Worm (Caenorhabditis elegans) whole organism, L1 larva: Measurements from ENCODE around the gene ZC155.2.

Experiments used
- C04F5.9 ChIP-seq: sonication (generic microtip); optimal IDR thresholded peaks from 2 replicates; lab custom pipeline; 2016; ENCODE audit warnings: missing genetic modification characterization, missing compliant biosample characterization
- C16A3.4 ChIP-seq: fragments of 150-350 bp; optimal IDR thresholded peaks from 2 replicates; lab custom pipeline; 2014; ENCODE audit warnings: missing biosample characterization, missing genetic modification characterization
- C34B4.2 ChIP-seq: sonication (generic microtip); optimal IDR thresholded peaks from 2 replicates; lab custom pipeline; 2017; ENCODE audit warnings: mild to moderate bottlenecking, missing genetic modification characterization, missing compliant biosample characterization
- F16B12.6 ChIP-seq: fragments of 150-350 bp; optimal IDR thresholded peaks from 2 replicates; lab custom pipeline; 2014; ENCODE audit warnings: missing biosample characterization, missing genetic modification characterization
- blmp-1 ChIP-seq: fragments of 150-350 bp; optimal IDR thresholded peaks from 2 replicates; lab custom pipeline; 2014; ENCODE audit warnings: missing biosample characterization, missing genetic modification characterization
- ceh-82 ChIP-seq, 3 experiments: fragments of 150-350 bp in 1 of 3; sonication (generic microtip) in 2 of 3; optimal IDR thresholded peaks; 2 replicates each; lab custom pipeline; 2014 to 2017; ENCODE audit warnings: missing biosample characterization in 3 of 3, missing genetic modification characterization in 3 of 3
- dpl-1 ChIP-seq, 3 experiments: fragments of 150-350 bp in 2 of 3; sonication (generic microtip) in 1 of 3; optimal IDR thresholded peaks; 2 replicates each; lab custom pipeline; 2014 to 2017; ENCODE audit warnings: missing biosample characterization in 3 of 3, missing genetic modification characterization in 3 of 3, missing genetic modification reagents in 3 of 3
- dsc-1 ChIP-seq: sonication (generic microtip); optimal IDR thresholded peaks from 2 replicates; lab custom pipeline; 2016; ENCODE audit warnings: mild to moderate bottlenecking, missing genetic modification characterization, missing compliant biosample characterization
- efl-1 ChIP-seq, 4 experiments: fragments of 150-350 bp; optimal IDR thresholded peaks in 3 of 4; peaks in 1 of 4; 1 replicate in 1 of 4; 2 replicates in 3 of 4; lab custom pipeline; 2014; ENCODE audit warnings: missing biosample characterization in 2 of 4, missing genetic modification characterization in 2 of 4, missing genetic modification reagents in 2 of 4
- egl-13 ChIP-seq: sonication (generic microtip); optimal IDR thresholded peaks from 2 replicates; lab custom pipeline; 2016; ENCODE audit warnings: missing genotype, missing genetic modification reagents, missing genetic modification characterization, missing compliant biosample characterization
- elt-2 ChIP-seq: sonication (generic microtip); optimal IDR thresholded peaks from 2 replicates; lab custom pipeline; 2016; ENCODE audit warnings: missing genetic modification characterization, mild to moderate bottlenecking, inconsistent platforms, missing compliant biosample characterization, missing genetic modification reagents
- elt-3 ChIP-seq, 6 experiments: fragments of 150-350 bp in 1 of 6; sonication (generic microtip); optimal IDR thresholded peaks; 2 replicates each; lab custom pipeline; 2017 to 2018; ENCODE audit warnings: missing biosample characterization in 6 of 6, missing genetic modification characterization in 6 of 6, inconsistent platforms in 1 of 6
- fkh-4 ChIP-seq: sonication (generic microtip); optimal IDR thresholded peaks from 2 replicates; lab custom pipeline; 2016; ENCODE audit warnings: missing compliant biosample characterization, missing genetic modification characterization, borderline replicate concordance
- grh-1 ChIP-seq: fragments of 200-800 bp; sonication (Bioruptor generic); IDR thresholded peaks from 2 replicates; pipeline ENCODE4 v1.3.6; 2022; ENCODE audit warnings: missing genetic modification reagents, missing genetic modification characterization, missing compliant biosample characterization
- hpl-2 ChIP-seq: fragments of 150-350 bp; optimal IDR thresholded peaks from 2 replicates; lab custom pipeline; 2014; ENCODE audit warnings: missing biosample characterization, missing genetic modification reagents, missing genetic modification characterization
- isw-1 ChIP-seq: fragments of 200-800 bp; sonication (Bioruptor generic); IDR thresholded peaks from 2 replicates; pipeline ENCODE4 v1.3.6; 2022; ENCODE audit warnings: missing genetic modification characterization, missing compliant biosample characterization
- jun-1 ChIP-seq: fragments of 150-350 bp; optimal IDR thresholded peaks from 2 replicates; lab custom pipeline; 2014; ENCODE audit warnings: missing biosample characterization, missing genetic modification reagents, missing genetic modification characterization
- lin-14 ChIP-seq: fragments of 200-800 bp; sonication (Bioruptor generic); optimal IDR thresholded peaks from 2 replicates; lab custom pipeline; 2018; ENCODE audit warnings: mild to moderate bottlenecking, missing genetic modification characterization, moderate library complexity, missing compliant biosample characterization
- lin-15B ChIP-seq: fragments of 150-350 bp; sonication (generic microtip); optimal IDR thresholded peaks from 3 replicates; lab custom pipeline; 2014; ENCODE audit warnings: missing biosample characterization, missing genetic modification characterization
- lin-35 ChIP-seq, 2 experiments: fragments of 150-350 bp; optimal IDR thresholded peaks; 2 replicates each; lab custom pipeline; 2014; ENCODE audit warnings: missing biosample characterization in 2 of 2, missing genetic modification characterization in 2 of 2, missing genetic modification reagents in 2 of 2
- lir-3 ChIP-seq: sonication (generic microtip); optimal IDR thresholded peaks from 2 replicates; lab custom pipeline; 2016; ENCODE audit warnings: mild to moderate bottlenecking, missing genetic modification characterization, moderate library complexity, missing compliant biosample characterization; ENCODE audit not compliant: poor library complexity
- lsy-2 ChIP-seq, 2 experiments: fragments of 150-350 bp; optimal IDR thresholded peaks; 2 replicates each; lab custom pipeline; 2014; ENCODE audit warnings: missing biosample characterization in 2 of 2, missing genetic modification characterization in 2 of 2
- mab-9 ChIP-seq: fragments of 200-800 bp; sonication (Bioruptor generic); IDR thresholded peaks from 2 replicates; pipeline ENCODE4 v1.3.6; 2022; ENCODE audit warnings: missing genetic modification reagents, missing genetic modification characterization, missing compliant biosample characterization
- mep-1 ChIP-seq: fragments of 150-350 bp; optimal IDR thresholded peaks from 2 replicates; lab custom pipeline; 2014; ENCODE audit warnings: missing biosample characterization, missing genetic modification characterization
- nhr-11 ChIP-seq: fragments of 150-350 bp; optimal IDR thresholded peaks from 2 replicates; lab custom pipeline; 2014; ENCODE audit warnings: missing biosample characterization, missing genetic modification characterization
- nhr-12 ChIP-seq: sonication (generic microtip); optimal IDR thresholded peaks from 2 replicates; lab custom pipeline; 2017; ENCODE audit warnings: missing biosample characterization, missing genetic modification characterization
- nhr-19 ChIP-seq: fragments of 200-800 bp; sonication (Bioruptor generic); conservative IDR thresholded peaks from 2 replicates; pipeline ENCODE4 v1.3.6; 2022; ENCODE audit warnings: missing genetic modification characterization, missing compliant biosample characterization
- nhr-20 ChIP-seq: sonication (generic microtip); optimal IDR thresholded peaks from 2 replicates; lab custom pipeline; 2016; ENCODE audit warnings: mild to moderate bottlenecking, missing genetic modification characterization, missing compliant biosample characterization
- nhr-28 ChIP-seq: fragments of 150-350 bp; optimal IDR thresholded peaks from 2 replicates; lab custom pipeline; 2014; ENCODE audit warnings: missing biosample characterization, missing genetic modification characterization
- nhr-71 ChIP-seq: sonication (generic microtip); optimal IDR thresholded peaks from 2 replicates; lab custom pipeline; 2016; ENCODE audit warnings: mild to moderate bottlenecking, missing genetic modification characterization, moderate library complexity, missing compliant biosample characterization
- nhr-76 ChIP-seq: sonication (generic microtip); optimal IDR thresholded peaks from 2 replicates; lab custom pipeline; 2017; ENCODE audit warnings: missing biosample characterization, missing genetic modification characterization
- nhr-77 ChIP-seq: fragments of 150-350 bp; optimal IDR thresholded peaks from 2 replicates; lab custom pipeline; 2014; ENCODE audit warnings: missing biosample characterization, missing genetic modification characterization
- nhr-85 ChIP-seq: sonication (generic microtip); peaks from one replicate; lab custom pipeline; 2016; ENCODE audit warnings: missing genetic modification characterization, inconsistent platforms, missing compliant biosample characterization
- nhr-90 ChIP-seq: sonication (generic microtip); optimal IDR thresholded peaks from 2 replicates; lab custom pipeline; 2016; ENCODE audit warnings: mild to moderate bottlenecking, missing genetic modification characterization, missing compliant biosample characterization; ENCODE audit not compliant: poor library complexity
- pag-3 ChIP-seq: sonication (generic microtip); optimal IDR thresholded peaks from 2 replicates; lab custom pipeline; 2017; ENCODE audit warnings: missing genetic modification characterization, mild to moderate bottlenecking, missing compliant biosample characterization, antibody characterized with exemption, borderline replicate concordance; ENCODE audit not compliant: insufficient read depth
- pqm-1 ChIP-seq: sonication (generic microtip); optimal IDR thresholded peaks from 3 replicates; lab custom pipeline; 2017; ENCODE audit warnings: missing biosample characterization, missing genetic modification characterization
- rnt-1 ChIP-seq: sonication (generic microtip); optimal IDR thresholded peaks from 2 replicates; lab custom pipeline; 2016; ENCODE audit warnings: mild to moderate bottlenecking, missing genetic modification characterization, moderate library complexity, missing compliant biosample characterization
- snpc-4 ChIP-seq: fragments of 150-350 bp; optimal IDR thresholded peaks from 2 replicates; lab custom pipeline; 2014; ENCODE audit warnings: missing biosample characterization, missing genetic modification characterization
- snu-23 ChIP-seq: sonication (generic microtip); optimal IDR thresholded peaks from 2 replicates; lab custom pipeline; 2016; ENCODE audit warnings: missing genetic modification characterization, missing compliant biosample characterization
- sox-4 ChIP-seq: sonication (generic microtip); optimal IDR thresholded peaks from 2 replicates; lab custom pipeline; 2016; ENCODE audit warnings: missing genetic modification characterization, missing compliant biosample characterization
- sptf-1 ChIP-seq: fragments of 150-350 bp; optimal IDR thresholded peaks from 2 replicates; lab custom pipeline; 2014; ENCODE audit warnings: missing biosample characterization, missing genetic modification characterization
- sup-37 ChIP-seq: fragments of 200-800 bp; sonication (Bioruptor generic); optimal IDR thresholded peaks from 2 replicates; lab custom pipeline; 2018; ENCODE audit warnings: mild to moderate bottlenecking, missing genetic modification characterization, missing compliant biosample characterization
- swsn-7 ChIP-seq: sonication (generic microtip); optimal IDR thresholded peaks from 2 replicates; lab custom pipeline; 2016; ENCODE audit warnings: missing genetic modification characterization, missing compliant biosample characterization
- tbx-2 ChIP-seq: sonication (generic microtip); optimal IDR thresholded peaks from 2 replicates; lab custom pipeline; 2016; ENCODE audit warnings: missing genetic modification characterization, missing compliant biosample characterization
- tlp-1 ChIP-seq: fragments of 150-350 bp; optimal IDR thresholded peaks from 2 replicates; lab custom pipeline; 2014; ENCODE audit warnings: missing biosample characterization, missing genetic modification characterization
- unc-30 ChIP-seq: sonication (generic microtip); optimal IDR thresholded peaks from 2 replicates; lab custom pipeline; 2017; ENCODE audit warnings: missing biosample characterization, missing genetic modification characterization
- unc-62 ChIP-seq: fragments of 150-350 bp; optimal IDR thresholded peaks from 2 replicates; lab custom pipeline; 2014; ENCODE audit warnings: missing biosample characterization, missing genetic modification reagents, missing genetic modification characterization
- unc-86 ChIP-seq: sonication (generic microtip); optimal IDR thresholded peaks from 2 replicates; lab custom pipeline; 2016; ENCODE audit warnings: missing genetic modification characterization, missing compliant biosample characterization
- zip-4 ChIP-seq: fragments of 200-800 bp; sonication (Bioruptor generic); optimal IDR thresholded peaks from 2 replicates; lab custom pipeline; 2018; ENCODE audit warnings: mild to moderate bottlenecking, missing genetic modification characterization, moderate library complexity, missing compliant biosample characterization
- ztf-4 ChIP-seq: fragments of 150-350 bp; optimal IDR thresholded peaks from 2 replicates; lab custom pipeline; 2014; ENCODE audit warnings: missing biosample characterization, missing genetic modification characterization

ZC155.2 gene

DNA sequence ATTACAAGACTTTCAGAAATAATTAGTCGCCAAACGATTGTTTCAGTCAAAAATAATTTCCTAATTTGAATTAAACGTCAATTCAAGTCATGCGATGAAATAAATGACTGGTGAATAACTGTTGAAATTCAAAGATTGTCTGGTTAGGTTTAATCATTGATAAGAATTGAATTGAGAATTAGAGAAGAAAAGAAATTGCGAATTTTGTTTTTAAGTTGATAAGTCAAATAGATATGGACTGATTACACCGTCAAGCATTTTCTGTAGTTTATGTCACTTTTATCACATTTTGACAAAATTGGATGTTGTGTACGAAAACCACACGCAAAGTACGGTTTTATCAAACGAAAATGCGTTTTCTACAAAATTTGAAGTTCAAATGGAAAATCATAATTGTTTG lies 17.5 kb upstream of the ZC155.2 start:
- TF ChIP-seq tlp-1 (tag; lab: Kevin White, UChicago): peak; percentile 40
- TF ChIP-seq tbx-2: peak; percentile 4
- TF ChIP-seq nhr-85 (tag; lab: Kevin White, UChicago): peak; percentile 72
- TF ChIP-seq fkh-4 (tag; lab: Kevin White, UChicago): no peak
- peak; percentile 93 for TF ChIP-seq elt-2 (tag; lab: Kevin White, UChicago)
- peak; percentile 18 for TF ChIP-seq snu-23 (GFP tag; lab: Kevin White, UChicago)
- TF ChIP-seq nhr-90 (tag; lab: Kevin White, UChicago): peak; percentile 40
- peak; percentile 78 for TF ChIP-seq pqm-1 (tag; lab: Kevin White, UChicago)
- TF ChIP-seq lin-35 (GFP tag; optimal IDR thresholded peaks at IDR 0.05; lab: Kevin White, UChicago): peak in 1 of 2 experiments; percentile 62
- TF ChIP-seq lin-14 (GFP tag; lab: Kevin White, UChicago): peak; percentile 48
- no peak for TF ChIP-seq egl-13
- TF ChIP-seq dsc-1 (tag; lab: Kevin White, UChicago): no peak
- TF ChIP-seq nhr-19 (GFP tag; lab: Robert Waterston, UW): 0 out of 2 replicates have a peak, but pooled peaks have one; percentile 11
- TF ChIP-seq swsn-7: no peak
- no peak for TF ChIP-seq unc-62
- TF ChIP-seq elt-3 (tag; optimal IDR thresholded peaks at IDR 0.05; lab: Kevin White, UChicago): peak in 5 of 6 experiments; percentile 75 to 95 (median 83)
- TF ChIP-seq F16B12.6 (tag; lab: Kevin White, UChicago): no peak
- peak; percentile 3 for TF ChIP-seq lir-3
- TF ChIP-seq C16A3.4 (tag; lab: Kevin White, UChicago): peak; percentile 3
- TF ChIP-seq efl-1 (optimal IDR thresholded peaks at IDR 0.05; lab: Kevin White, UChicago): no peak
- peak in 1 of 2 experiments; percentile 93 for TF ChIP-seq efl-1 (GFP tag; optimal IDR thresholded peaks at IDR 0.05 in 1 of 2; lab: Kevin White, UChicago)
- peak; percentile 12 for TF ChIP-seq jun-1 (tag; lab: Kevin White, UChicago)
- TF ChIP-seq lsy-2 (tag; optimal IDR thresholded peaks at IDR 0.05; lab: Kevin White, UChicago): peak in 1 of 2 experiments; percentile 35
- no peak for TF ChIP-seq sup-37 (GFP tag; lab: Kevin White, UChicago)
- TF ChIP-seq C04F5.9 (tag; lab: Kevin White, UChicago): no peak
- peak; percentile 50 for TF ChIP-seq nhr-71
- peak; percentile 73 for TF ChIP-seq nhr-20

ce11 chrIII:5202641-5203040 lies 16.1 kb upstream of the ZC155.2 start:
- no peak for TF ChIP-seq unc-30
- no peak for TF ChIP-seq C34B4.2 (tag; lab: Kevin White, UChicago)
- peak; percentile 45 to 71 for TF ChIP-seq lin-35 (GFP tag; optimal IDR thresholded peaks at IDR 0.05; lab: Kevin White, UChicago)
- no peak for TF ChIP-seq sptf-1 (tag; lab: Kevin White, UChicago)
- TF ChIP-seq egl-13: no peak
- no peak for TF ChIP-seq tlp-1 (tag; lab: Kevin White, UChicago)
- no peak for TF ChIP-seq lin-15B
- peak; percentile 85 for TF ChIP-seq snu-23 (GFP tag; lab: Kevin White, UChicago)
- no peak for TF ChIP-seq unc-86 (tag; lab: Kevin White, UChicago)
- TF ChIP-seq mep-1 (tag; lab: Kevin White, UChicago): peak; percentile 72
- no peak for TF ChIP-seq nhr-28
- TF ChIP-seq grh-1 (GFP tag; lab: Robert Waterston, UW): no peak
- no peak for TF ChIP-seq isw-1 (GFP tag; lab: Robert Waterston, UW)
- peak in 2 of 3 experiments; percentile 10 to 34 for TF ChIP-seq dpl-1 (GFP tag; optimal IDR thresholded peaks at IDR 0.05; lab: Kevin White, UChicago)
- TF ChIP-seq nhr-11 (tag; lab: Kevin White, UChicago): peak; percentile 18
- peak; percentile 87 for TF ChIP-seq nhr-20
- TF ChIP-seq ztf-4 (tag; lab: Kevin White, UChicago): no peak
- no peak for TF ChIP-seq zip-4 (GFP tag; lab: Kevin White, UChicago)
- peak in 5 of 6 experiments; percentile 38 to 81 (median 54) for TF ChIP-seq elt-3 (tag; optimal IDR thresholded peaks at IDR 0.05; lab: Kevin White, UChicago)
- peak; percentile 43 for TF ChIP-seq C16A3.4 (tag; lab: Kevin White, UChicago)
- no peak for TF ChIP-seq nhr-76 (tag; lab: Kevin White, UChicago)
- TF ChIP-seq nhr-12 (tag; lab: Kevin White, UChicago): no peak
- TF ChIP-seq blmp-1: peak; percentile 40
- no peak for TF ChIP-seq dsc-1 (tag; lab: Kevin White, UChicago)
- TF ChIP-seq mab-9 (GFP tag; lab: Robert Waterston, UW): no peak
- TF ChIP-seq rnt-1 (tag; lab: Kevin White, UChicago): peak; percentile 40
- TF ChIP-seq pag-3 (tag; lab: Kevin White, UChicago): no peak
- no peak for TF ChIP-seq hpl-2 (GFP tag; lab: Kevin White, UChicago)
- peak in 1 of 3 experiments; percentile 20 for TF ChIP-seq ceh-82 (tag; optimal IDR thresholded peaks at IDR 0.05; lab: Kevin White, UChicago)
- TF ChIP-seq nhr-71: peak; percentile 80
- peak; percentile 76 for TF ChIP-seq nhr-77 (tag; lab: Kevin White, UChicago)
- no peak for TF ChIP-seq snpc-4 (tag; lab: Kevin White, UChicago)
- no peak for TF ChIP-seq sox-4 (tag; lab: Kevin White, UChicago)
